Fruit fly (Drosophila melanogaster) S2 (cell line): ENCODE measurements around the gene CG7149.

Experiments used
- CG8478 ChIP-seq: fragments of >200 bp; optimal IDR thresholded peaks from 2 replicates; lab custom pipeline; 2018
- CTCF ChIP-seq, 2 experiments: fragments of >200 bp; optimal IDR thresholded peaks; 2 replicates each; lab custom pipeline; 2018

DNA sequence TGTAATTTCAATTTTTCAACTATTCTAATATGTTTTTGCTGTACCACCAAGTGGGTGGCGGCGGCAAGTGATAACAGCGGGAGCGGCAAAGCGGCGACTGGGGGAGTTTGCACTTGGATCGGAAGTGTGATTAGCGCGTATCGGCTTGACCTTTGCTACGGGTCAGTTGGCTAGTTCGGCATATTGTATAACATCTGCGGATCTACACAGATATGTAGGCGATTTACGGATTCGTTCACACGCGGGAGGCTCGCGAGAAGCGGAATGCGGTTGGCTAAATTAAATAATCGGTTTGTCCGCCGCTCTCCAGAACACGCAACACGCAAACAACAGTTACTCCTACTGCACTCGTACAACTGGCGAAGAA is 293 bp downstream of the CG7149 start:
- TF ChIP-seq CG8478 (no peak), CTCF (optimal IDR thresholded peaks at IDR 0.05; lab: Kevin White, UChicago) (no peak)
